Worm (Caenorhabditis elegans) whole organism, young adult: ENCODE measurements around the gene clec-173.

Source experiments
- B0261.1 ChIP-seq: sonication (generic microtip); optimal IDR thresholded peaks from 2 replicates; lab custom pipeline; 2016; ENCODE audit warnings: mild to moderate bottlenecking, missing genetic modification characterization, moderate library complexity, missing compliant biosample characterization
- K11D2.4 ChIP-seq: fragments of 200-800 bp; sonication (Bioruptor generic); IDR thresholded peaks from 2 replicates; pipeline ENCODE4 v1.3.6; 2022; ENCODE audit warnings: missing genetic modification reagents, missing genetic modification characterization, missing compliant biosample characterization
- Y79H2A.3 ChIP-seq: fragments of 200-800 bp; sonication (Bioruptor generic); conservative IDR thresholded peaks from 2 replicates; pipeline ENCODE4 v1.3.6; 2022; ENCODE audit warnings: missing genetic modification reagents, missing genetic modification characterization, missing compliant biosample characterization
- ama-1 ChIP-seq, 3 experiments: fragments of 150-350 bp in 1 of 3; sonication (generic microtip) in 2 of 3; optimal IDR thresholded peaks; 2 replicates each; lab custom pipeline; 2014 to 2018; ENCODE audit warnings: missing biosample characterization in 2 of 3, missing genetic modification characterization in 2 of 3, missing genetic modification reagents in 2 of 3
- ccch-3 ChIP-seq: fragments of 200-800 bp; sonication (Bioruptor generic); optimal IDR thresholded peaks from 2 replicates; lab custom pipeline; 2018; ENCODE audit warnings: mild to moderate bottlenecking, missing genetic modification characterization, missing compliant biosample characterization
- ceh-91 ChIP-seq: fragments of 200-800 bp; sonication (Bioruptor generic); IDR thresholded peaks from 2 replicates; pipeline ENCODE4 v1.3.6; 2022; ENCODE audit warnings: missing genetic modification reagents, missing genetic modification characterization, missing compliant biosample characterization
- die-1 ChIP-seq: sonication (generic microtip); optimal IDR thresholded peaks from 2 replicates; lab custom pipeline; 2016; ENCODE audit warnings: missing genotype, mild to moderate bottlenecking, missing genetic modification characterization, missing compliant biosample characterization
- lin-26 ChIP-seq: fragments of 200-800 bp; sonication (Bioruptor generic); IDR thresholded peaks from 2 replicates; pipeline ENCODE4 v1.3.6; 2022; ENCODE audit warnings: missing genetic modification reagents, missing genetic modification characterization, missing compliant biosample characterization
- lir-1 ChIP-seq: fragments of 200-800 bp; sonication (Bioruptor generic); conservative IDR thresholded peaks from 2 replicates; pipeline ENCODE4 v1.3.6; 2022; ENCODE audit warnings: missing genetic modification reagents, missing genetic modification characterization, missing compliant biosample characterization
- pha-4 ChIP-seq: fragments of 150-350 bp; sonication (generic microtip); optimal IDR thresholded peaks from 2 replicates; lab custom pipeline; 2014; ENCODE audit warnings: missing biosample characterization, missing genetic modification reagents, missing genetic modification characterization
- ztf-18 ChIP-seq: sonication (generic microtip); optimal IDR thresholded peaks from 2 replicates; lab custom pipeline; 2016; ENCODE audit warnings: missing genotype, mild to moderate bottlenecking, missing genetic modification characterization, missing compliant biosample characterization

DNA sequence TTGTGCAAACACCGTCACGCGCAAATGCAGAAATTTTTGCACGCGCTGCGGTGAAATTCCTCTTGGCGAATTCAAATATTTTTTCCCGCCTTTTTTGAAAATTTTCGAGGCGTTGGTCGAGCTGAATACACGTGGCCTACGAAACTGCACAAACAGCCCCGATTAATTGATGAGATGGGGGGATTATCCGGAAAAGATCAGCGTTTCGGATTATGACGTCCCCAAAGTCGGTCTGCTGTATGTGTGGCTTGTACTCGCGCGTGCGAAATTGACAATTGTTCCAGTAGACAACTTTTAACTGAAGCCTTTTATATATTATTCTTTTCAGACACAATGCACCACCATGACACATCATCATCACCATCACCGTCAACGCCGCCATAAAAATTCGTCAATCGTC, 15.4 kb downstream of the clec-173 start:
- no peak for TF ChIP-seq ama-1 (optimal IDR thresholded peaks at IDR 0.05; lab: Kevin White, UChicago)
- no peak for TF ChIP-seq ama-1 (GFP tag; optimal IDR thresholded peaks at IDR 0.05; lab: Kevin White, UChicago)
- no peak for TF ChIP-seq lir-1 (GFP tag; lab: Robert Waterston, UW)
- no peak for TF ChIP-seq Y79H2A.3
- TF ChIP-seq ccch-3: no peak
- TF ChIP-seq ceh-91 (GFP tag; lab: Robert Waterston, UW): no peak
- no peak for TF ChIP-seq die-1 (tag; lab: Kevin White, UChicago)
- no peak for TF ChIP-seq pha-4
- no peak for TF ChIP-seq lin-26 (GFP tag; lab: Robert Waterston, UW)
- no peak for TF ChIP-seq B0261.1
- no peak for TF ChIP-seq K11D2.4 (GFP tag; lab: Robert Waterston, UW)
- no peak for TF ChIP-seq ztf-18 (tag; lab: Kevin White, UChicago)
